Worm (Caenorhabditis elegans) whole organism, dauer: ENCODE data around the gene pgp-10.

Experiments
- unc-62 ChIP-seq: sonication (generic microtip); optimal IDR thresholded peaks from 2 replicates; lab custom pipeline; 2017; ENCODE audit warnings: missing biosample characterization, missing genetic modification reagents, missing genetic modification characterization

pgp-10 gene

DNA sequence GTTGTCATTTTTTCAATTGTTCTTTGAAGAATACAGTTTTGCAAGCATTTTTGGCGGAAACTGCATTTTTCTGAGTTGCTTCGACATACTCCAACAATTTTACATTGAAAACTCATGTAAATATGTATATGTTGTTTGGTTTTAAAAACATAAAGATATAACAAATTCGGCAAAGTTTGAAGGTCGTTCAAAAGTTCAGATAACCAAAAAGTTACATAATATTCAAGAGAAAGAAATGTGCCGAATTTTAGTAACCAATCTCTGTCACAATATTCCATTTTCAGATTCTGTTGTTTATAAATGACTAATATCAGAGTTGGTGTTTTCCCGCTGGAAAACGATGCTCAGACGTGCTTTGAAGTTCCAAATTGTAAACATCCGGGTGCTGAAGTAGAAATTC lies 47.6 kb downstream of the pgp-10 start, which contains the start of gene ZK867.2:
Gene ZK867.2 (plus strand): TSS at position 301 of the 400 bp plus-strand sequence.
- no peak for TF ChIP-seq unc-62 (GFP tag; lab: Kevin White, UChicago)

- no peak for TF ChIP-seq unc-62 (GFP tag; lab: Kevin White, UChicago)
Observed at ce11 chrX:7209151-7209550, 50.3 kb downstream of the pgp-10 start.

- no peak for TF ChIP-seq unc-62 (GFP tag; lab: Kevin White, UChicago)
Observed at ce11 chrX:7210467-7211107, 51.8 kb downstream of the pgp-10 start.

ce11 chrX:7211405-7211804 lies 52.6 kb downstream of the pgp-10 start, which contains the start of gene spp-22:
Gene spp-22, plus strand, starts transcription at chrX:7211705.
- TF ChIP-seq unc-62 (GFP tag; lab: Kevin White, UChicago), result no peak
